Fruit fly (Drosophila melanogaster) whole organism, prepupa: ENCODE results near the gene CG31415.

Source experiments
- CG10631 ChIP-seq: fragments of 200-800 bp; sonication (Bioruptor generic); optimal IDR thresholded peaks from 2 replicates; lab custom pipeline; 2016; ENCODE audit warnings: missing biosample characterization, missing genetic modification characterization
- CG11294 ChIP-seq: fragments of 200-800 bp; sonication (Bioruptor generic); IDR thresholded peaks from 2 replicates; pipeline ENCODE4 v1.3.6; 2022; ENCODE audit warnings: missing biosample characterization, missing genetic modification characterization
- CG1621 ChIP-seq: fragments of 200-800 bp; sonication (Bioruptor generic); optimal IDR thresholded peaks from 3 replicates; lab custom pipeline; 2018; ENCODE audit warnings: missing biosample characterization, mild to moderate bottlenecking, missing genetic modification characterization
- CG3919 ChIP-seq: fragments of 200-800 bp; sonication (Bioruptor generic); optimal IDR thresholded peaks from 3 replicates; lab custom pipeline; 2016; ENCODE audit warnings: missing biosample characterization, missing genetic modification characterization
- CG6854 ChIP-seq: fragments of 200-800 bp; sonication (Bioruptor generic); optimal IDR thresholded peaks from 2 replicates; lab custom pipeline; 2017; ENCODE audit warnings: missing biosample characterization, mild to moderate bottlenecking, missing genetic modification characterization
- Eip78C ChIP-seq: fragments of 200-800 bp; sonication (Bioruptor generic); peaks from one replicate; lab custom pipeline; 2016; ENCODE audit warnings: missing biosample characterization, missing genetic modification characterization
- Hr39 ChIP-seq: fragments of 200-800 bp; sonication (Bioruptor generic); optimal IDR thresholded peaks from 2 replicates; lab custom pipeline; 2016; ENCODE audit warnings: missing biosample characterization, missing genetic modification characterization
- OdsH ChIP-seq: fragments of 200-800 bp; sonication (Bioruptor generic); optimal IDR thresholded peaks from 3 replicates; lab custom pipeline; 2016; ENCODE audit warnings: missing biosample characterization, missing genetic modification characterization
- Sox14 ChIP-seq: fragments of 200-800 bp; sonication (Bioruptor generic); optimal IDR thresholded peaks from 3 replicates; lab custom pipeline; 2016; ENCODE audit warnings: missing biosample characterization, missing genetic modification characterization
- dac ChIP-seq: fragments of 200-800 bp; sonication (Bioruptor generic); optimal IDR thresholded peaks from 2 replicates; lab custom pipeline; 2017; ENCODE audit warnings: missing biosample characterization, mild to moderate bottlenecking, missing genetic modification characterization
- salr ChIP-seq, 2 experiments: fragments of 200-800 bp; sonication (Bioruptor generic); optimal IDR thresholded peaks; 3 replicates each; lab custom pipeline; 2016 to 2018; ENCODE audit warnings: missing biosample characterization in 2 of 2, missing genetic modification characterization in 2 of 2, mild to moderate bottlenecking in 1 of 2

dm6 chr3R:9784341-9785062, 41.2 kb downstream of the CG31415 start, which contains the start of the genes MtnA and CG8500:
- no peak for TF ChIP-seq CG11294 (GFP tag; lab: Robert Waterston, UW)
- no peak for TF ChIP-seq CG10631
- no peak for TF ChIP-seq CG6854 (GFP tag; lab: Kevin White, UChicago)
- TF ChIP-seq CG1621 (tag; lab: Kevin White, UChicago): no peak
- no peak for TF ChIP-seq Eip78C (GFP tag; lab: Kevin White, UChicago)
- no peak for TF ChIP-seq dac (GFP tag; lab: Kevin White, UChicago)
- TF ChIP-seq OdsH (GFP tag; lab: Kevin White, UChicago): no peak
- TF ChIP-seq Hr39 (GFP tag; lab: Kevin White, UChicago): no peak
- no peak for TF ChIP-seq Sox14 (GFP tag; lab: Kevin White, UChicago)
- no peak for TF ChIP-seq salr (GFP tag; optimal IDR thresholded peaks at IDR 0.05; lab: Kevin White, UChicago)
- no peak for TF ChIP-seq CG3919 (GFP tag; lab: Kevin White, UChicago)
